Fruit fly (Drosophila melanogaster): ENCODE data around the gene Sptr.

DNA sequence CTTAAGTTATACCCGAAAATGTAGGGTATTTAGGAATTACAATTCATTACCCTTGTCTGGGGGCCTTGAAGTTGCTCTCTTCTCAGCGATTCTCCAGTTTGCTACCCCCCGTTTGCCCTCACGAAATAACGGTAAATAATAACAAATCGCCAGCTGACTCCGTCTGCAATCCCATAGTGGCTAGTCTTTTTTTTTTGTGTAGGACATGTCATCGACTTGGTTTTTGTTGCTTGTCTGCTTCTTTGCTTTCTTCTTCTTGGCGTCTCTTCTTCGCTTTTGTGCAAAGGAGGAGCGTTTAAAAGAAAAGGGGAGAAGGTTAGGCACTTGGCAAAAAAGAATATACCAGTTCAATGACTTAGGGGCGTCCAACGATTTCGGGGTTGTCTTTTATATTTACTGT is 48.0 kb downstream of the Sptr start:
- TF ChIP-seq CG11902 (GFP tag; optimal IDR thresholded peaks at IDR 0.05) (no peak), Eip93F (GFP tag; optimal IDR thresholded peaks at IDR 0.05) (no peak), CG8319 (GFP tag; optimal IDR thresholded peaks at IDR 0.05) (no peak), vri (GFP tag; optimal IDR thresholded peaks at IDR 0.05) (no peak), CG6163 (GFP tag; IDR thresholded peaks at IDR 0.05) (no peak), dac (GFP tag; optimal IDR thresholded peaks at IDR 0.05) (no peak), Hr4 (GFP tag; optimal IDR thresholded peaks at IDR 0.05) (no peak), Lpt (GFP tag; optimal IDR thresholded peaks at IDR 0.05) (no peak), Gug (GFP tag; IDR thresholded peaks at IDR 0.05) (no peak)

Measured in whole organism, prepupa.